Worm (Caenorhabditis elegans): Measurements from ENCODE around the gene dyf-4.

DNA sequence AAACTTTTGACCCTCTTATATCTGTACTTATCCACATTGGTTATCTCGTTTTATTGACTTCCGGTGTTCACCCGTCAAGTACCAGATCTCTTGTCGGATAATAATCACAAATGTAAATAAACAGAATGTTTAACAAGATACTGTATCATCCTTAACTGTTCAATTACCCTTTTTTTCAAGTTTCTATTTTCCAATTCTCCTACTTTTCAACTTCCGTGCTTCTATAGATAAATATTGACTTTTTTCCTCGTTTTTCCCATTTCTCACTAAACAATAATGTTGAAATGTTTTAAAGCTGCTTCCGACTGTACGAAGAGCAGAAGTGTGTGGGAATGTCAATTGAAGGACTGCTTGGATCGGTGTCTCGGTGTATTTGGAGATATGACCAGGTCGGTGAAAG lies 38.6 kb downstream of the dyf-4 start, which contains the start of gene inx-11:
- TF ChIP-seq unc-62 (GFP tag; optimal IDR thresholded peaks at IDR 0.05) (no peak), elt-1 (tag; optimal IDR thresholded peaks at IDR 0.05) (no peak), ztf-11 (tag; optimal IDR thresholded peaks at IDR 0.05) (no peak), R02D3.7 (tag; optimal IDR thresholded peaks at IDR 0.05) (no peak)
